Worm (Caenorhabditis elegans) whole organism, late embryonic: ENCODE measurements around the gene F46C8.3.

Experiments
- ceh-48 ChIP-seq: sonication (generic microtip); optimal IDR thresholded peaks from 2 replicates; lab custom pipeline; 2016; ENCODE audit warnings: missing genetic modification characterization, inconsistent platforms, missing compliant biosample characterization
- ceh-9 ChIP-seq: sonication (generic microtip); optimal IDR thresholded peaks from 2 replicates; lab custom pipeline; 2016; ENCODE audit warnings: mild to moderate bottlenecking, missing genetic modification characterization, inconsistent platforms, missing compliant biosample characterization
- dve-1 ChIP-seq: sonication (generic microtip); optimal IDR thresholded peaks from 2 replicates; lab custom pipeline; 2017; ENCODE audit warnings: antibody characterized with exemption, mild to moderate bottlenecking, missing genetic modification characterization, missing compliant biosample characterization
- eyg-1 ChIP-seq: sonication (generic microtip); optimal IDR thresholded peaks from 2 replicates; lab custom pipeline; 2016; ENCODE audit warnings: missing genotype, missing genetic modification characterization, missing compliant biosample characterization
- hlh-30 ChIP-seq: sonication (generic microtip); optimal IDR thresholded peaks from 2 replicates; lab custom pipeline; 2017; ENCODE audit warnings: antibody characterized with exemption, missing genetic modification characterization, missing compliant biosample characterization; ENCODE audit not compliant: insufficient read depth
- nfya-1 ChIP-seq: sonication (generic microtip); optimal IDR thresholded peaks from 2 replicates; lab custom pipeline; 2017; ENCODE audit warnings: missing genetic modification characterization, mild to moderate bottlenecking, missing compliant biosample characterization, antibody characterized with exemption, moderate library complexity
- nhr-11 ChIP-seq: fragments of 150-350 bp; optimal IDR thresholded peaks from 2 replicates; lab custom pipeline; 2014; ENCODE audit warnings: missing biosample characterization, missing genetic modification characterization
- pax-1 ChIP-seq: fragments of 150-350 bp; optimal IDR thresholded peaks from 2 replicates; lab custom pipeline; 2014; ENCODE audit warnings: missing biosample characterization, missing genetic modification characterization
- pros-1 ChIP-seq: fragments of 150-350 bp; optimal IDR thresholded peaks from 2 replicates; lab custom pipeline; 2014; ENCODE audit warnings: missing biosample characterization, missing genetic modification reagents, missing genetic modification characterization
- sox-4 ChIP-seq: sonication (generic microtip); optimal IDR thresholded peaks from 2 replicates; lab custom pipeline; 2017; ENCODE audit warnings: mild to moderate bottlenecking, missing genetic modification characterization, inconsistent platforms, missing compliant biosample characterization
- ztf-16 ChIP-seq: sonication (generic microtip); optimal IDR thresholded peaks from 2 replicates; lab custom pipeline; 2017; ENCODE audit warnings: missing genetic modification characterization, missing compliant biosample characterization

DNA sequence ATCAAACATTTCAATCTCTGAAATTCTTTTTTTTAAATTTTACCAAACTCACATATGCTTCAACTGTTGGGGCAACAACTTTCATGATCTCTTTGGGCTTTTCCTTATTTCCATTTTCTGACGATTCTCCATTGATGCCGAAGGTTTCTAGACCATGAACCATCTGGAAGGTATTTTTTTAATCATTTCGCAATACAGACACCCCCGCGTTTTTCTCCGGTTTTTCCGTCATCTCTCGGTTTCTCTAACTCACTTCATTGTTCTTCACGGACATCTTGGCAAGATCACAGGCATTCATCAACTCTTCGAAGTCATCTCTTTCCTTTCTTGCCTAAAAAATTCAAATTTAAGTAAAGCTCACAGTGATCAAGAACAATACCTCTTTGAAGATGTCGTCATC, 47.8 kb downstream of the F46C8.3 start:
- no peak for TF ChIP-seq hlh-30 (tag; lab: Kevin White, UChicago)
- TF ChIP-seq ceh-48 (tag; lab: Kevin White, UChicago): no peak
- no peak for TF ChIP-seq ceh-9 (tag; lab: Kevin White, UChicago)
- no peak for TF ChIP-seq dve-1 (tag; lab: Kevin White, UChicago)
- TF ChIP-seq pax-1 (tag; lab: Kevin White, UChicago): no peak
- TF ChIP-seq sox-4 (tag; lab: Kevin White, UChicago): no peak
- no peak for TF ChIP-seq ztf-16 (tag; lab: Kevin White, UChicago)
- TF ChIP-seq pros-1 (tag; lab: Kevin White, UChicago): no peak
- no peak for TF ChIP-seq nhr-11
- no peak for TF ChIP-seq nfya-1 (tag; lab: Kevin White, UChicago)
- TF ChIP-seq eyg-1 (tag; lab: Kevin White, UChicago): no peak
